Fruit fly (Drosophila melanogaster) S2 (cell line): Measurements from ENCODE around the gene CG15046.

Experiments
- CG8478 ChIP-seq: fragments of >200 bp; optimal IDR thresholded peaks from 2 replicates; lab custom pipeline; 2018
- CTCF ChIP-seq, 2 experiments: fragments of >200 bp; optimal IDR thresholded peaks; 2 replicates each; lab custom pipeline; 2018

dm6 chrX:18489509-18489908, at the start of gene CG15046:
- TF ChIP-seq CG8478 (no peak), CTCF (optimal IDR thresholded peaks at IDR 0.05; lab: Kevin White, UChicago) (no peak)
